Worm (Caenorhabditis elegans): ENCODE results near the gene sdn-1.

DNA sequence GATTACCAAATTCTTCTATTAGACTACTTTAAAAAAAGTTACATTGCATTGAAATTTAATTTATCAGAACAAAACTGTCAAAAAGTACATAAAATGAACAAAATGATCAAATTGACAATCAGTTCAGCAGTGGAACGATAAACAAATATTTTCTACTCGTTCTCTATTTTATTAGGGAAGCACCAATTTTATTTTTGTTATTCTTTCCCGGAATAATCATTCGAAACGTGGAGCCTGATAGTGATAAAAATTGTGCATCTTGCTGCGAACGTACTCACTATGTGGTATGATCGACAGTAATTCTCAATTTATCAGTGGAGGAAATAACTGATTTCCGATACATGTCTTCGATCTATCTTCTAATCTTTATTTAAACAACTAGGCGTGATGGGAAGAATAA, 38.7 kb upstream of the sdn-1 start:
- TF ChIP-seq ztf-29 (GFP tag; IDR thresholded peaks at IDR 0.05): no peak
- TF ChIP-seq tab-1 (GFP tag; IDR thresholded peaks at IDR 0.05): no peak
- no peak for TF ChIP-seq klf-2 (GFP tag; conservative IDR thresholded peaks at IDR 0.05)

All from whole organism, midembryonic.